Worm (Caenorhabditis elegans) whole organism, late embryonic: Measurements from ENCODE around the gene F44E2.4.

Experiments used
- ama-1 ChIP-seq: fragments of 150-350 bp; optimal IDR thresholded peaks from 2 replicates; lab custom pipeline; 2014
- ceh-34 ChIP-seq: sonication (generic microtip); optimal IDR thresholded peaks from 2 replicates; lab custom pipeline; 2016; ENCODE audit warnings: mild to moderate bottlenecking, missing genetic modification characterization, missing compliant biosample characterization
- fkh-10 ChIP-seq: fragments of 150-350 bp; optimal IDR thresholded peaks from 2 replicates; lab custom pipeline; 2014; ENCODE audit warnings: missing biosample characterization, missing genetic modification reagents, missing genetic modification characterization
- nhr-11 ChIP-seq: fragments of 150-350 bp; optimal IDR thresholded peaks from 2 replicates; lab custom pipeline; 2014; ENCODE audit warnings: missing biosample characterization, missing genetic modification characterization

ce11 chrIII:8785426-8785825, 52.8 kb downstream of the F44E2.4 start:
- TF ChIP-seq ceh-34 (no peak), nhr-11 (tag; lab: Kevin White, UChicago) (no peak), ama-1 (lab: Kevin White, UChicago) (no peak), fkh-10 (GFP tag; lab: Kevin White, UChicago) (no peak)
